Worm (Caenorhabditis elegans) whole organism, L1 larva: ENCODE measurements around the gene F46E10.2.

Experiments
- aha-1 ChIP-seq: fragments of 150-350 bp; optimal IDR thresholded peaks from 2 replicates; lab custom pipeline; 2014; ENCODE audit warnings: missing biosample characterization, missing genetic modification characterization
- ces-1 ChIP-seq: fragments of 150-350 bp; optimal IDR thresholded peaks from 2 replicates; lab custom pipeline; 2014; ENCODE audit warnings: missing biosample characterization, missing genetic modification reagents, missing genetic modification characterization
- fos-1 ChIP-seq: fragments of 150-350 bp; optimal IDR thresholded peaks from 2 replicates; lab custom pipeline; 2014; ENCODE audit warnings: missing biosample characterization, missing genetic modification characterization
- jun-1 ChIP-seq: fragments of 150-350 bp; optimal IDR thresholded peaks from 2 replicates; lab custom pipeline; 2014; ENCODE audit warnings: missing biosample characterization, missing genetic modification reagents, missing genetic modification characterization
- nhr-84 ChIP-seq: sonication (generic microtip); optimal IDR thresholded peaks from 2 replicates; lab custom pipeline; 2017; ENCODE audit warnings: missing biosample characterization, missing genetic modification characterization
- nhr-90 ChIP-seq: sonication (generic microtip); optimal IDR thresholded peaks from 2 replicates; lab custom pipeline; 2016; ENCODE audit warnings: mild to moderate bottlenecking, missing genetic modification characterization, missing compliant biosample characterization; ENCODE audit not compliant: poor library complexity
- ztf-11 ChIP-seq, 2 experiments: sonication (generic microtip); optimal IDR thresholded peaks; 2 replicates each; lab custom pipeline; 2016 to 2017; ENCODE audit warnings: missing genetic modification characterization in 2 of 2, missing biosample characterization in 1 of 2, missing compliant biosample characterization in 1 of 2

ce11 chrV:6549148-6549547 lies 28.9 kb downstream of the F46E10.2 start, which contains the start of gene K04A8.20:
- TF ChIP-seq jun-1 (tag; lab: Kevin White, UChicago) (no peak), fos-1 (no peak), aha-1 (no peak), ztf-11 (tag; optimal IDR thresholded peaks at IDR 0.05; lab: Kevin White, UChicago) (no peak), nhr-84 (no peak), ces-1 (GFP tag; lab: Kevin White, UChicago) (no peak), nhr-90 (tag; lab: Kevin White, UChicago) (no peak)
